Worm (Caenorhabditis elegans) whole organism, L3 larva: ENCODE results near the gene alh-9.

Experiments used
- egl-5 ChIP-seq: fragments of 150-350 bp; optimal IDR thresholded peaks from 2 replicates; lab custom pipeline; 2017; ENCODE audit warnings: missing biosample characterization, missing genetic modification reagents, missing genetic modification characterization, inconsistent platforms
- snpc-4 ChIP-seq: fragments of 150-350 bp; optimal IDR thresholded peaks from 2 replicates; lab custom pipeline; 2014; ENCODE audit warnings: missing biosample characterization, missing genetic modification characterization
- tbx-2 ChIP-seq: sonication (generic microtip); optimal IDR thresholded peaks from 2 replicates; lab custom pipeline; 2016; ENCODE audit warnings: mild to moderate bottlenecking, missing genetic modification characterization, missing compliant biosample characterization
- unc-39 ChIP-seq: sonication (generic microtip); optimal IDR thresholded peaks from 4 replicates; lab custom pipeline; 2017; ENCODE audit warnings: missing biosample characterization, missing genetic modification characterization

DNA sequence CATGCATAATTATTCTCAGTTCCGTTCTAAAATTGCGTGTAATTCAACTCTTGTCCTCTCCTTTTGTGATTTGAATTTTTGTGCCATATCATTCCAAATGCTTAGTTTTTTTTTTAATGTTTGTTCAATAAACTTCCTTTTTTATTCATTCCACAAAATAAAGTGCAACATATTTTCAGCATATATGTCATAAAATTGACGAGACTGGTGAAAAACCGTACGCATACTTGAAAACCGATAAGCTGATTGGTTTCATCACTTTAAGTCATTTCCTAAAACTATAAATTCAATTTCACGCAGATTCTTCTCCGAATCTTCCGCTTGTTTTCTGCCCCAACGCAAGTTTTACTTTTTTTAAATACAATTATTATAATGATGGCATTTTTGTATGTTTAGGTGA lies 3.2 kb downstream of the alh-9 start, which contains the start of gene dpf-4:
- TF ChIP-seq snpc-4 (tag; lab: Kevin White, UChicago) (no peak), egl-5 (tag; lab: Kevin White, UChicago) (no peak), unc-39 (tag; lab: Kevin White, UChicago) (no peak), tbx-2 (tag; lab: Kevin White, UChicago) (no peak)
